ENCODE assay signal across 2 fruit fly cellular contexts in the genomic region with DNA sequence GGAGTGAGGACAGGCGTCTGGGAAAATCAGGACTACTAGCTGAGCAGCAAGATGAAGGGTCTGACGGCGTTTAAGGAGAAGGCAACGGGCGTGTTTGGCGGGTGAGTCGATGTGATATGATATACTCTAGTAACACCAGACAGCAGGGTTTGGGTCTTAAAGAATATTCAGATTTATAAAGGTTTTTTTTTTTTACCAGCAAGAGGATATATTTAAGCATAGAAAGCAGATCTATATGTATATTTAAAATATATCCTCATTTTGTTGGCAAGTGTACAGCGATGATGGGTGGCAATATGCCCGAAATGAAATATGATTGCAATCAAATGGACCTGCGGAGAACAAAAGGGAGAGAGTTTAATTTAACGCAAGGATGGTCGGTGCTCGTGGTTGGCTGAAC.
TF ChIP-seq lines count a peak whose summit lies in the region.

No protein-coding gene starts in this region.

- no peak for TF ChIP-seq CTCF in whole organism, embryonic (GFP tag; optimal IDR thresholded peaks at IDR 0.05; lab: Kevin White, UChicago)

TF ChIP-seq in whole organism, embryonic, 481 proteins besides CTCF, POLR2A, EP300 and RAD21 (continues in another document):
- TF ChIP-seq toy (GFP tag; IDR thresholded peaks at IDR 0.05; lab: Robert Waterston, UW) (no peak), CG7271 (tag; optimal IDR thresholded peaks at IDR 0.05; lab: Kevin White, UChicago) (no peak), Lpt (GFP tag; optimal IDR thresholded peaks at IDR 0.05; lab: Kevin White, UChicago) (no peak), MTF-1 (GFP tag; optimal IDR thresholded peaks at IDR 0.05; lab: Kevin White, UChicago; ENCODE audit: borderline replicate concordance) (no peak), Fer2 (tag; optimal IDR thresholded peaks at IDR 0.05; lab: Kevin White, UChicago) (no peak), CG7372 (GFP tag; IDR thresholded peaks at IDR 0.05; lab: Robert Waterston, UW) (no peak), Gsc (GFP tag; IDR thresholded peaks at IDR 0.05; lab: Robert Waterston, UW) (no peak), CG15479 (GFP tag; optimal IDR thresholded peaks at IDR 0.05; lab: Kevin White, UChicago) (no peak), lmd (GFP tag; IDR thresholded peaks at IDR 0.05; lab: Robert Waterston, UW) (no peak), CG33557 (GFP tag; optimal IDR thresholded peaks at IDR 0.05; lab: Kevin White, UChicago) (no peak), danr (GFP tag; IDR thresholded peaks at IDR 0.05; lab: Robert Waterston, UW) (no peak), pnt (GFP tag; optimal IDR thresholded peaks at IDR 0.05; lab: Kevin White, UChicago) (no peak), bbx (GFP tag; IDR thresholded peaks at IDR 0.05; lab: Robert Waterston, UW; ENCODE audit: partially characterized antibody) (no peak), CG4404 (GFP tag; IDR thresholded peaks at IDR 0.05; lab: Robert Waterston, UW) (no peak), Taf1 (GFP tag; IDR thresholded peaks at IDR 0.05; lab: Robert Waterston, UW) (no peak), yki (optimal IDR thresholded peaks at IDR 0.05; lab: Kevin White, UChicago) (no peak), CG8388 (GFP tag; optimal IDR thresholded peaks at IDR 0.05; lab: Kevin White, UChicago) (no peak), zf30C (GFP tag; optimal IDR thresholded peaks at IDR 0.05; lab: Kevin White, UChicago) (no peak), phol (tag; optimal IDR thresholded peaks at IDR 0.05; lab: Kevin White, UChicago) (no peak), CG3281 (GFP tag; optimal IDR thresholded peaks at IDR 0.05; lab: Kevin White, UChicago) (no peak), h (optimal IDR thresholded peaks at IDR 0.05; lab: Kevin White, UChicago) (no peak), gt (GFP tag; IDR thresholded peaks at IDR 0.05; lab: Robert Waterston, UW) (no peak), wor (GFP tag; IDR thresholded peaks at IDR 0.05; lab: Robert Waterston, UW) (no peak), klu (GFP tag; IDR thresholded peaks at IDR 0.05; lab: Robert Waterston, UW) (no peak), pb (GFP tag; optimal IDR thresholded peaks at IDR 0.05; lab: Kevin White, UChicago) (no peak), CG11560 (tag; IDR thresholded peaks at IDR 0.05; lab: Robert Waterston, UW) (no peak), sens (GFP tag; lab: Kevin White, UChicago) (peak; percentile 72), CG42726 (GFP tag; IDR thresholded peaks at IDR 0.05; lab: Robert Waterston, UW; ENCODE audit: partially characterized antibody) (no peak), Dbx (GFP tag; IDR thresholded peaks at IDR 0.05; lab: Robert Waterston, UW) (no peak), H15 (GFP tag; IDR thresholded peaks at IDR 0.05; lab: Robert Waterston, UW) (0 out of 3 replicates have a peak, but pooled peaks have one; percentile 43), CG18619 (GFP tag; optimal IDR thresholded peaks at IDR 0.05; lab: Kevin White, UChicago) (no peak), chif (GFP tag; optimal IDR thresholded peaks at IDR 0.05; lab: Kevin White, UChicago) (no peak), crol (GFP tag; IDR thresholded peaks at IDR 0.05; lab: Robert Waterston, UW) (no peak), az2 (GFP tag; optimal IDR thresholded peaks at IDR 0.05; lab: Kevin White, UChicago) (no peak), Adf1 (GFP tag; IDR thresholded peaks at IDR 0.05; lab: Robert Waterston, UW) (no peak), gsb-n (tag; optimal IDR thresholded peaks at IDR 0.05; lab: Kevin White, UChicago) (no peak), twi (tag; optimal IDR thresholded peaks at IDR 0.05; lab: Kevin White, UChicago) (no peak), gce (GFP tag; IDR thresholded peaks at IDR 0.05; lab: Robert Waterston, UW) (no peak), H2.0 (GFP tag; IDR thresholded peaks at IDR 0.05; lab: Robert Waterston, UW) (0 out of 2 replicates have a peak, but pooled peaks have one; percentile 4), Rx (GFP tag; IDR thresholded peaks at IDR 0.05; lab: Robert Waterston, UW) (no peak), Oaz (GFP tag; IDR thresholded peaks at IDR 0.05; lab: Robert Waterston, UW) (no peak), tap (tag; optimal IDR thresholded peaks at IDR 0.05; lab: Kevin White, UChicago) (no peak), tup (GFP tag; optimal IDR thresholded peaks at IDR 0.05; lab: Kevin White, UChicago) (no peak), B-H1 (GFP tag; IDR thresholded peaks at IDR 0.05; lab: Robert Waterston, UW) (no peak; the same call in 2 of the 3 replicates), sna (GFP tag; IDR thresholded peaks at IDR 0.05; lab: Robert Waterston, UW; ENCODE audit: partially characterized antibody) (no peak)

TF ChIP-seq in whole organism, prepupa, 60 proteins besides CTCF, POLR2A, EP300 and RAD21:
- TF ChIP-seq Gug (GFP tag; IDR thresholded peaks at IDR 0.05; lab: Robert Waterston, UW) (no peak), svp (GFP tag; lab: Kevin White, UChicago) (peak; percentile 41)
